Fruit fly (Drosophila melanogaster) whole organism, wandering third instar larva: Measurements from ENCODE around the gene CG18473.

Source experiments
- Hnf4 ChIP-seq: fragments of 200-800 bp; sonication (Bioruptor generic); optimal IDR thresholded peaks from 2 replicates; lab custom pipeline; 2016; ENCODE audit warnings: missing biosample characterization, mild to moderate bottlenecking, missing genetic modification characterization
- br ChIP-seq: fragments of 200-800 bp; sonication (Bioruptor generic); optimal IDR thresholded peaks from 2 replicates; lab custom pipeline; 2016; ENCODE audit warnings: missing biosample characterization, missing genetic modification characterization
- brk ChIP-seq: fragments of 200-800 bp; sonication (Bioruptor generic); optimal IDR thresholded peaks from 2 replicates; lab custom pipeline; 2016; ENCODE audit warnings: missing biosample characterization, mild to moderate bottlenecking, missing genetic modification characterization
- foxo ChIP-seq, 2 experiments: fragments of 200-800 bp; sonication (Bioruptor generic); optimal IDR thresholded peaks; 2 replicates in 1 of 2; 3 replicates in 1 of 2; lab custom pipeline; 2016 to 2017; ENCODE audit warnings: missing biosample characterization in 2 of 2, missing genetic modification characterization in 2 of 2
- h ChIP-seq: fragments of 200-800 bp; sonication (Bioruptor generic); optimal IDR thresholded peaks from 3 replicates; lab custom pipeline; 2016; ENCODE audit warnings: missing biosample characterization, mild to moderate bottlenecking, missing genetic modification characterization
- sage ChIP-seq: fragments of 200-800 bp; sonication (Bioruptor generic); optimal IDR thresholded peaks from 2 replicates; lab custom pipeline; 2016; ENCODE audit warnings: missing biosample characterization, mild to moderate bottlenecking, missing genetic modification characterization

DNA sequence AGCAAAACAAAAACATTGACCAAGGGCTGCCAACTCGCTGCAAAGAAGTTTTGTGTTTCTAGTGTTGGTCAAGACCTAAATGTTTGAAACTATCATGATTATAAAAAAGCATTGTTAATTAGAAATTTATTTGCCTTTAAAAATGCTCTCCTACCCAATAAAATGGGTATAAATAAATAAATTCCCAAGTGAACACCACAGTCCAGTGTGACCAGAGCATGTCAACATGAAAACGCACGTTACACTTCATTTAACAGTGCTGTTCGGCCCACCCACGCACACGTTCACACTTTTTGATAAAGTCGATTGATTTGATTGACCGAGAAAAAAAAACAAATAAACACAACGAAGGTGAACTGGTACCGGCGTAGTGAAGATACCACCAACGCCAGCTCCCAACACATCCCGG lies 41.0 kb downstream of the CG18473 start, which contains the start of the genes CG9356, BBIP1 and CG8135:
- TF ChIP-seq Hnf4 (no peak), br (GFP tag; lab: Kevin White, UChicago) (no peak), sage (no peak), brk (GFP tag; lab: Kevin White, UChicago) (no peak), h (GFP tag; lab: Kevin White, UChicago) (no peak), foxo (GFP tag; optimal IDR thresholded peaks at IDR 0.05; lab: Kevin White, UChicago) (peak in 1 of 2 experiments; percentile 86)
